Worm (Caenorhabditis elegans) whole organism, L1 larva: ENCODE results near the gene amx-1.
A peak's percentile ranks its signal among the peaks of the same experiment; 100 is the strongest.
"Not testable (repeated sequence)": the region's sequence is repeated elsewhere in the genome, so short reads cannot be mapped to it uniquely, and the experiment has no call there.

ENCODE experiments used
- C04F5.9 ChIP-seq: sonication (generic microtip); optimal IDR thresholded peaks from 2 replicates; lab custom pipeline; 2016; ENCODE audit warnings: missing genetic modification characterization, missing compliant biosample characterization
- C16A3.4 ChIP-seq: fragments of 150-350 bp; optimal IDR thresholded peaks from 2 replicates; lab custom pipeline; 2014; ENCODE audit warnings: missing biosample characterization, missing genetic modification characterization
- F16B12.6 ChIP-seq: fragments of 150-350 bp; optimal IDR thresholded peaks from 2 replicates; lab custom pipeline; 2014; ENCODE audit warnings: missing biosample characterization, missing genetic modification characterization
- aly-2 ChIP-seq: fragments of 150-350 bp; optimal IDR thresholded peaks from 2 replicates; lab custom pipeline; 2014; ENCODE audit warnings: missing biosample characterization, missing genetic modification characterization
- ama-1 ChIP-seq: fragments of 150-350 bp; optimal IDR thresholded peaks from 2 replicates; lab custom pipeline; 2014
- blmp-1 ChIP-seq: fragments of 150-350 bp; optimal IDR thresholded peaks from 2 replicates; lab custom pipeline; 2014; ENCODE audit warnings: missing biosample characterization, missing genetic modification characterization
- ceh-63 ChIP-seq: fragments of 200-800 bp; sonication (Bioruptor generic); optimal IDR thresholded peaks from 2 replicates; lab custom pipeline; 2018; ENCODE audit warnings: mild to moderate bottlenecking, missing genetic modification characterization, missing compliant biosample characterization
- ceh-82 ChIP-seq, 3 experiments: fragments of 150-350 bp in 1 of 3; sonication (generic microtip) in 2 of 3; optimal IDR thresholded peaks; 2 replicates each; lab custom pipeline; 2014 to 2017; ENCODE audit warnings: missing biosample characterization in 3 of 3, missing genetic modification characterization in 3 of 3
- ceh-90 ChIP-seq: sonication (generic microtip); optimal IDR thresholded peaks from 2 replicates; lab custom pipeline; 2016; ENCODE audit warnings: missing genetic modification characterization, missing compliant biosample characterization
- ces-1 ChIP-seq: fragments of 150-350 bp; optimal IDR thresholded peaks from 2 replicates; lab custom pipeline; 2014; ENCODE audit warnings: missing biosample characterization, missing genetic modification reagents, missing genetic modification characterization
- efl-1 ChIP-seq, 4 experiments: fragments of 150-350 bp; optimal IDR thresholded peaks in 3 of 4; peaks in 1 of 4; 1 replicate in 1 of 4; 2 replicates in 3 of 4; lab custom pipeline; 2014; ENCODE audit warnings: missing biosample characterization in 2 of 4, missing genetic modification characterization in 2 of 4, missing genetic modification reagents in 2 of 4
- egl-27 ChIP-seq, 2 experiments: fragments of 150-350 bp in 1 of 2; sonication (generic microtip); optimal IDR thresholded peaks; 3 replicates each; lab custom pipeline; 2017 to 2018; ENCODE audit warnings: missing biosample characterization in 2 of 2, missing genetic modification characterization in 2 of 2, missing genetic modification reagents in 2 of 2
- elt-2 ChIP-seq: sonication (generic microtip); optimal IDR thresholded peaks from 2 replicates; lab custom pipeline; 2016; ENCODE audit warnings: missing genetic modification characterization, mild to moderate bottlenecking, inconsistent platforms, missing compliant biosample characterization, missing genetic modification reagents
- elt-3 ChIP-seq, 6 experiments: fragments of 150-350 bp in 1 of 6; sonication (generic microtip); optimal IDR thresholded peaks; 2 replicates each; lab custom pipeline; 2017 to 2018; ENCODE audit warnings: missing biosample characterization in 6 of 6, missing genetic modification characterization in 6 of 6, inconsistent platforms in 1 of 6
- ets-5 ChIP-seq: fragments of 200-800 bp; sonication (Bioruptor generic); IDR thresholded peaks from 2 replicates; pipeline ENCODE4 v1.3.6; 2022; ENCODE audit warnings: missing genetic modification characterization, missing compliant biosample characterization
- fkh-10 ChIP-seq: sonication (generic microtip); optimal IDR thresholded peaks from 2 replicates; lab custom pipeline; 2017; ENCODE audit warnings: missing biosample characterization, missing genetic modification reagents, missing genetic modification characterization
- fos-1 ChIP-seq: fragments of 150-350 bp; optimal IDR thresholded peaks from 2 replicates; lab custom pipeline; 2014; ENCODE audit warnings: missing biosample characterization, missing genetic modification characterization
- grh-1 ChIP-seq: fragments of 200-800 bp; sonication (Bioruptor generic); IDR thresholded peaks from 2 replicates; pipeline ENCODE4 v1.3.6; 2022; ENCODE audit warnings: missing genetic modification reagents, missing genetic modification characterization, missing compliant biosample characterization
- hlh-17 ChIP-seq: fragments of 200-800 bp; sonication (Bioruptor generic); optimal IDR thresholded peaks from 2 replicates; lab custom pipeline; 2018; ENCODE audit warnings: missing genetic modification characterization, mild to moderate bottlenecking, missing compliant biosample characterization, moderate library complexity, borderline replicate concordance
- irx-1 ChIP-seq: sonication (generic microtip); optimal IDR thresholded peaks from 2 replicates; lab custom pipeline; 2016; ENCODE audit warnings: missing genetic modification characterization, missing compliant biosample characterization
- isw-1 ChIP-seq: fragments of 200-800 bp; sonication (Bioruptor generic); IDR thresholded peaks from 2 replicates; pipeline ENCODE4 v1.3.6; 2022; ENCODE audit warnings: missing genetic modification characterization, missing compliant biosample characterization
- lin-14 ChIP-seq: fragments of 200-800 bp; sonication (Bioruptor generic); optimal IDR thresholded peaks from 2 replicates; lab custom pipeline; 2018; ENCODE audit warnings: mild to moderate bottlenecking, missing genetic modification characterization, moderate library complexity, missing compliant biosample characterization
- lin-35 ChIP-seq, 2 experiments: fragments of 150-350 bp; optimal IDR thresholded peaks; 2 replicates each; lab custom pipeline; 2014; ENCODE audit warnings: missing biosample characterization in 2 of 2, missing genetic modification characterization in 2 of 2, missing genetic modification reagents in 2 of 2
- lin-39 ChIP-seq: fragments of 150-350 bp; optimal IDR thresholded peaks from 2 replicates; lab custom pipeline; 2014; ENCODE audit warnings: missing biosample characterization, missing genetic modification reagents, missing genetic modification characterization
- lir-3 ChIP-seq: sonication (generic microtip); optimal IDR thresholded peaks from 2 replicates; lab custom pipeline; 2016; ENCODE audit warnings: mild to moderate bottlenecking, missing genetic modification characterization, moderate library complexity, missing compliant biosample characterization; ENCODE audit not compliant: poor library complexity
- mab-9 ChIP-seq: fragments of 200-800 bp; sonication (Bioruptor generic); IDR thresholded peaks from 2 replicates; pipeline ENCODE4 v1.3.6; 2022; ENCODE audit warnings: missing genetic modification reagents, missing genetic modification characterization, missing compliant biosample characterization
- mdl-1 ChIP-seq, 2 experiments: fragments of 150-350 bp; optimal IDR thresholded peaks; 2 replicates each; lab custom pipeline; 2014 to 2017; ENCODE audit warnings: missing biosample characterization in 2 of 2, missing genetic modification characterization in 2 of 2, inconsistent platforms in 1 of 2
- mef-2 ChIP-seq: fragments of 150-350 bp; optimal IDR thresholded peaks from 2 replicates; lab custom pipeline; 2014; ENCODE audit warnings: missing biosample characterization, missing genetic modification characterization
- nhr-11 ChIP-seq: fragments of 150-350 bp; optimal IDR thresholded peaks from 2 replicates; lab custom pipeline; 2014; ENCODE audit warnings: missing biosample characterization, missing genetic modification characterization
- nhr-12 ChIP-seq: sonication (generic microtip); optimal IDR thresholded peaks from 2 replicates; lab custom pipeline; 2017; ENCODE audit warnings: missing biosample characterization, missing genetic modification characterization
- nhr-19 ChIP-seq: fragments of 200-800 bp; sonication (Bioruptor generic); conservative IDR thresholded peaks from 2 replicates; pipeline ENCODE4 v1.3.6; 2022; ENCODE audit warnings: missing genetic modification characterization, missing compliant biosample characterization
- nhr-20 ChIP-seq: sonication (generic microtip); optimal IDR thresholded peaks from 2 replicates; lab custom pipeline; 2016; ENCODE audit warnings: mild to moderate bottlenecking, missing genetic modification characterization, missing compliant biosample characterization
- nhr-28 ChIP-seq: fragments of 150-350 bp; optimal IDR thresholded peaks from 2 replicates; lab custom pipeline; 2014; ENCODE audit warnings: missing biosample characterization, missing genetic modification characterization
- nhr-71 ChIP-seq: sonication (generic microtip); optimal IDR thresholded peaks from 2 replicates; lab custom pipeline; 2016; ENCODE audit warnings: mild to moderate bottlenecking, missing genetic modification characterization, moderate library complexity, missing compliant biosample characterization
- nhr-76 ChIP-seq: sonication (generic microtip); optimal IDR thresholded peaks from 2 replicates; lab custom pipeline; 2017; ENCODE audit warnings: missing biosample characterization, missing genetic modification characterization
- nhr-84 ChIP-seq: sonication (generic microtip); optimal IDR thresholded peaks from 2 replicates; lab custom pipeline; 2017; ENCODE audit warnings: missing biosample characterization, missing genetic modification characterization
- pag-3 ChIP-seq: sonication (generic microtip); optimal IDR thresholded peaks from 2 replicates; lab custom pipeline; 2017; ENCODE audit warnings: missing genetic modification characterization, mild to moderate bottlenecking, missing compliant biosample characterization, antibody characterized with exemption, borderline replicate concordance; ENCODE audit not compliant: insufficient read depth
- rnt-1 ChIP-seq: sonication (generic microtip); optimal IDR thresholded peaks from 2 replicates; lab custom pipeline; 2016; ENCODE audit warnings: mild to moderate bottlenecking, missing genetic modification characterization, moderate library complexity, missing compliant biosample characterization
- snpc-4 ChIP-seq: fragments of 150-350 bp; optimal IDR thresholded peaks from 2 replicates; lab custom pipeline; 2014; ENCODE audit warnings: missing biosample characterization, missing genetic modification characterization
- sox-4 ChIP-seq: sonication (generic microtip); optimal IDR thresholded peaks from 2 replicates; lab custom pipeline; 2016; ENCODE audit warnings: missing genetic modification characterization, missing compliant biosample characterization
- sptf-1 ChIP-seq: fragments of 150-350 bp; optimal IDR thresholded peaks from 2 replicates; lab custom pipeline; 2014; ENCODE audit warnings: missing biosample characterization, missing genetic modification characterization
- swsn-7 ChIP-seq: sonication (generic microtip); optimal IDR thresholded peaks from 2 replicates; lab custom pipeline; 2016; ENCODE audit warnings: missing genetic modification characterization, missing compliant biosample characterization
- tlp-1 ChIP-seq: fragments of 150-350 bp; optimal IDR thresholded peaks from 2 replicates; lab custom pipeline; 2014; ENCODE audit warnings: missing biosample characterization, missing genetic modification characterization
- unc-130 ChIP-seq: fragments of 150-350 bp; optimal IDR thresholded peaks from 2 replicates; lab custom pipeline; 2017; ENCODE audit warnings: missing biosample characterization, missing genetic modification characterization, inconsistent platforms
- unc-62 ChIP-seq: fragments of 150-350 bp; optimal IDR thresholded peaks from 2 replicates; lab custom pipeline; 2014; ENCODE audit warnings: missing biosample characterization, missing genetic modification reagents, missing genetic modification characterization
- unc-86 ChIP-seq: sonication (generic microtip); optimal IDR thresholded peaks from 2 replicates; lab custom pipeline; 2016; ENCODE audit warnings: missing genetic modification characterization, missing compliant biosample characterization
- vab-15 ChIP-seq: sonication (generic microtip); optimal IDR thresholded peaks from 2 replicates; lab custom pipeline; 2017; ENCODE audit warnings: missing genotype, mild to moderate bottlenecking, missing genetic modification characterization, missing compliant biosample characterization
- xbp-1 ChIP-seq: sonication (generic microtip); optimal IDR thresholded peaks from 2 replicates; lab custom pipeline; 2016; ENCODE audit warnings: missing genetic modification characterization, missing compliant biosample characterization
- ztf-11 ChIP-seq, 2 experiments: sonication (generic microtip); optimal IDR thresholded peaks; 2 replicates each; lab custom pipeline; 2016 to 2017; ENCODE audit warnings: missing genetic modification characterization in 2 of 2, missing biosample characterization in 1 of 2, missing compliant biosample characterization in 1 of 2
- ztf-4 ChIP-seq: fragments of 150-350 bp; optimal IDR thresholded peaks from 2 replicates; lab custom pipeline; 2014; ENCODE audit warnings: missing biosample characterization, missing genetic modification characterization

The amx-1 gene

ce11 chrIII:3858003-3858402, 35.8 kb downstream of the amx-1 start:
- TF ChIP-seq nhr-71 (tag; lab: Kevin White, UChicago) (peak; percentile 6), elt-2 (tag; lab: Kevin White, UChicago) (peak; percentile 61), efl-1 (GFP tag; optimal IDR thresholded peaks at IDR 0.05 in 1 of 2; lab: Kevin White, UChicago) (peak in 1 of 2 experiments; percentile 84), lin-35 (GFP tag; optimal IDR thresholded peaks at IDR 0.05; lab: Kevin White, UChicago) (peak in 1 of 2 experiments; percentile 52), nhr-19 (GFP tag; lab: Robert Waterston, UW) (peak; percentile 75)
- TF ChIP-seq efl-1 (optimal IDR thresholded peaks at IDR 0.05; lab: Kevin White, UChicago) = not testable (repeated sequence)

- TF ChIP-seq ztf-11 (tag; optimal IDR thresholded peaks at IDR 0.05; lab: Kevin White, UChicago) (peak in 1 of 2 experiments; percentile 36), lir-3 (tag; lab: Kevin White, UChicago) (peak; percentile 78), elt-2 (tag; lab: Kevin White, UChicago) (peak; percentile 65), pag-3 (tag; lab: Kevin White, UChicago) (no peak), blmp-1 (tag; lab: Kevin White, UChicago) (peak; percentile 72), sptf-1 (tag; lab: Kevin White, UChicago) (no peak), lin-14 (GFP tag; lab: Kevin White, UChicago) (peak; percentile 97), nhr-11 (tag; lab: Kevin White, UChicago) (peak; percentile 53), unc-86 (tag; lab: Kevin White, UChicago) (peak; percentile 86), lin-39 (tag; lab: Kevin White, UChicago) (peak; percentile 33), lin-35 (GFP tag; optimal IDR thresholded peaks at IDR 0.05; lab: Kevin White, UChicago) (peak; percentile 96 to 97), snpc-4 (tag; lab: Kevin White, UChicago) (peak; percentile 66), ama-1 (lab: Kevin White, UChicago) (peak; percentile 71), nhr-76 (tag; lab: Kevin White, UChicago) (no peak), aly-2 (tag; lab: Kevin White, UChicago) (peak; percentile 35), vab-15 (peak; percentile 15), irx-1 (tag; lab: Kevin White, UChicago) (peak; percentile 80), nhr-84 (tag; lab: Kevin White, UChicago) (no peak), nhr-12 (tag; lab: Kevin White, UChicago) (no peak), nhr-28 (tag; lab: Kevin White, UChicago) (no peak), sox-4 (tag; lab: Kevin White, UChicago) (no peak), ces-1 (GFP tag; lab: Kevin White, UChicago) (no peak), rnt-1 (peak; percentile 88), nhr-71 (tag; lab: Kevin White, UChicago) (peak; percentile 94), swsn-7 (tag; lab: Kevin White, UChicago) (peak; percentile 82), unc-62 (GFP tag; lab: Kevin White, UChicago) (no peak), isw-1 (GFP tag; lab: Robert Waterston, UW) (peak; percentile 88), ceh-90 (tag; lab: Kevin White, UChicago) (no peak), fos-1 (tag; lab: Kevin White, UChicago) (peak; percentile 69), ets-5 (GFP tag; lab: Robert Waterston, UW) (no peak), unc-130 (tag; lab: Kevin White, UChicago) (peak; percentile 71), C04F5.9 (tag; lab: Kevin White, UChicago) (peak; percentile 53), egl-27 (tag; optimal IDR thresholded peaks at IDR 0.05; lab: Kevin White, UChicago) (no peak), elt-3 (tag; optimal IDR thresholded peaks at IDR 0.05; lab: Kevin White, UChicago) (peak in 3 of 6 experiments; percentile 3 to 74 (median 64)), mdl-1 (tag; optimal IDR thresholded peaks at IDR 0.05; lab: Kevin White, UChicago) (peak in 1 of 2 experiments; percentile 60), ceh-63 (GFP tag; lab: Kevin White, UChicago) (no peak), fkh-10 (GFP tag; lab: Kevin White, UChicago) (peak; percentile 87), F16B12.6 (tag; lab: Kevin White, UChicago) (peak; percentile 74), nhr-20 (tag; lab: Kevin White, UChicago) (peak; percentile 87), xbp-1 (tag; lab: Kevin White, UChicago) (peak; percentile 81), grh-1 (GFP tag; lab: Robert Waterston, UW) (peak; percentile 51), mef-2 (peak; percentile 50), mab-9 (GFP tag; lab: Robert Waterston, UW) (peak; percentile 78), C16A3.4 (tag; lab: Kevin White, UChicago) (peak; percentile 85), hlh-17 (GFP tag; lab: Kevin White, UChicago) (no peak), ceh-82 (tag; optimal IDR thresholded peaks at IDR 0.05; lab: Kevin White, UChicago) (peak; percentile 75 to 96 (median 75)), ztf-4 (peak; percentile 62), tlp-1 (no peak)
Observed at ce11 chrIII:3862918-3863385, 40.7 kb downstream of the amx-1 start, which contains the start of gene brc-1. TSS of gene brc-1 (minus strand) at chrIII:3862968.
